Worm (Caenorhabditis elegans): ENCODE measurements around the gene cpsf-2.

The cpsf-2 gene

DNA sequence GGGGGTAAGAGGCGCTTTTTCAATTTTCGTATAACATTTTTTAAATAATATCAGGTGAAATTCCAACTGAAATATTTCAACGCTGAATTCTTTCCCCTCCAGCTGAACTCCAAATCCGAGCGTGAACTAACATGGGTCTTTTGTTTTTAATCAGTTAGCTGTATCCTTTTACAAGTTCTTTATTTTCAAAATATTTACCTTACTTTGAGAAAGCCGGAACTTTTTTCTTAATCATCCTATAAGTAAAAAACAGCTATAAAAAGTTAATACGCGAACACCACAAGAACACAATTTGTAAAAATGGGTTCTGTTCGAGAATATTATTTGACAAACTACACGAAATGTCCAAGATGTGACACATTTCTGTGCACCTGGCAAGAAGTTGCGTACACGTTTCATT, 14.8 kb upstream of the cpsf-2 start, which contains the start of gene srh-83:
srh-83 (plus strand) TSS at position 301 of the 400 bp plus-strand sequence.
- no peak for TF ChIP-seq klf-2 (GFP tag; conservative IDR thresholded peaks at IDR 0.05)
- TF ChIP-seq ztf-23 (GFP tag; IDR thresholded peaks at IDR 0.05): no peak
- TF ChIP-seq T22C8.4 (GFP tag; IDR thresholded peaks at IDR 0.05): no peak
- no peak for TF ChIP-seq cog-1 (tag; optimal IDR thresholded peaks at IDR 0.05)
- no peak for TF ChIP-seq med-1 (GFP tag; optimal IDR thresholded peaks at IDR 0.05; ENCODE audit: insufficient read depth)
- TF ChIP-seq ztf-29 (GFP tag; IDR thresholded peaks at IDR 0.05): no peak
- TF ChIP-seq tab-1 (GFP tag; IDR thresholded peaks at IDR 0.05): no peak
- no peak for TF ChIP-seq flt-1 (GFP tag; IDR thresholded peaks at IDR 0.05)
- TF ChIP-seq ref-1 (GFP tag; conservative IDR thresholded peaks at IDR 0.05): no peak

DNA sequence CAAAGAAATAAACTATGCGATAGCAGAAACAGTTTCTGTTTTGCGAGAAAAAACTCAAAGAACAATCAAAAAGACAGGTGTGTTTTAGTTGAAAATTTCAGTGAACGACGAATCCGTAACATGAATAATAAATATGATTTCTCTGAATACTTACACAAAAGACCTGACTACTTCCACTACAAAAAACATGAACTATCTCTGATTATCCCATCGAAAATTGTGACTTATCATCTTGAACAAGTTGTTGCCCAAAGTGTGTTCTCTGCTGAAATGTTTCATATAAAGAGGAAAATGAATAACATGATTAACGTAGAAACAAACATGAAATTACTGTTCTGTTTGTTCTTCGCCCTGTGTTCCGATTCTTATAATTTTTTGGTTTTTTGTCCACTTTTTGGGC, 12.3 kb upstream of the cpsf-2 start, which contains the start of gene ugt-36:
ugt-36 (plus strand) TSS at position 301 of the 400 bp plus-strand sequence.
- TF ChIP-seq tab-1 (GFP tag; IDR thresholded peaks at IDR 0.05) (no peak), klf-2 (GFP tag; conservative IDR thresholded peaks at IDR 0.05) (no peak), flt-1 (GFP tag; IDR thresholded peaks at IDR 0.05) (no peak), cog-1 (tag; optimal IDR thresholded peaks at IDR 0.05) (no peak), ztf-23 (GFP tag; IDR thresholded peaks at IDR 0.05) (no peak), ref-1 (GFP tag; conservative IDR thresholded peaks at IDR 0.05) (no peak), med-1 (GFP tag; optimal IDR thresholded peaks at IDR 0.05; ENCODE audit: insufficient read depth) (no peak), ztf-29 (GFP tag; IDR thresholded peaks at IDR 0.05) (no peak)

DNA sequence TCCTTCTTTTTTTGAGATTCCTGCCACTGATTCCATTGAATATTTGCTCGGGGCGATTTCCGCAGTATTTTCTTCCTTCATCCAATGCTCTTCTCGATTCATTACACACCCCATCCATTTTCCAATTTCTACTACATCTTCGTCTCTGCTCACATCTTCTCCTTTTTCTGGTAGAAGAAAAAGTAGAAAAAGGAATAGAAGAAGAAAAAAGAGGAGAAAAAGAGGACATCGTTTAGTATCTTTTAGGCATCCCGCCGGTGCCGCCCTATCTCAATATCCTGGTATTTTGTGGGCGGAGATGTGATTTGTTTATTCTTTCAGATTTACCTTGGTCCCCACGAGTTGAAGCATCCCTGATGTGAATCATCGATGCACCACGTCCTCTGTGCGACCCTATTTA, 3.8 kb upstream of the cpsf-2 start, which contains the start of gene lgc-39:
lgc-39 (plus strand) TSS at position 301 of the 400 bp plus-strand sequence.
- TF ChIP-seq ref-1 (GFP tag; conservative IDR thresholded peaks at IDR 0.05) (no peak), ztf-23 (GFP tag; IDR thresholded peaks at IDR 0.05) (no peak), klf-2 (GFP tag; conservative IDR thresholded peaks at IDR 0.05) (no peak)

DNA sequence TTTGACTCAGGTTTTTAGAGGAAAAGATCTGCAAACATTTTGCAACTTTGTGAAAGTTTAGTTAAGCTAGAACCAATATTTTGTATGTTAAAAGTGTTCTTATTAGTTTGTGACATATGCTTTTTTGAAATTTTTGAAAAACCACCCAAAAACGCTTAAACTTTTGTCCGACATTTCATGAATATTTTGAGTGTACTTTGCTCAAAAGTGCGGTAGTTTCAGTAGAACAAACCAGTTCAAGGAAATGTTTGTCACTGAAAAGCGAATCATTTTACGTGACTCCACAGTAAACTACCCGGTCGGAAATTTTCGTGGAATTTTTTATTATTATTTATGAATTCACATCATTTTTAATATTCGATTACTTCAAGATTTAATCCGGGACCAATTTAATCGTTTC, 5.6 kb downstream of the cpsf-2 start, which contains the start of gene pitr-5:
pitr-5 (plus strand) TSS at position 301 of the 400 bp plus-strand sequence.
- TF ChIP-seq ztf-23 (GFP tag; IDR thresholded peaks at IDR 0.05) (no peak), klf-2 (GFP tag; conservative IDR thresholded peaks at IDR 0.05) (no peak), ref-1 (GFP tag; conservative IDR thresholded peaks at IDR 0.05) (no peak), ztf-29 (GFP tag; IDR thresholded peaks at IDR 0.05) (no peak), T22C8.4 (GFP tag; IDR thresholded peaks at IDR 0.05) (no peak), tab-1 (GFP tag; IDR thresholded peaks at IDR 0.05) (no peak), cog-1 (tag; optimal IDR thresholded peaks at IDR 0.05) (no peak), med-1 (GFP tag; optimal IDR thresholded peaks at IDR 0.05; ENCODE audit: insufficient read depth) (no peak), flt-1 (GFP tag; IDR thresholded peaks at IDR 0.05) (no peak)

DNA sequence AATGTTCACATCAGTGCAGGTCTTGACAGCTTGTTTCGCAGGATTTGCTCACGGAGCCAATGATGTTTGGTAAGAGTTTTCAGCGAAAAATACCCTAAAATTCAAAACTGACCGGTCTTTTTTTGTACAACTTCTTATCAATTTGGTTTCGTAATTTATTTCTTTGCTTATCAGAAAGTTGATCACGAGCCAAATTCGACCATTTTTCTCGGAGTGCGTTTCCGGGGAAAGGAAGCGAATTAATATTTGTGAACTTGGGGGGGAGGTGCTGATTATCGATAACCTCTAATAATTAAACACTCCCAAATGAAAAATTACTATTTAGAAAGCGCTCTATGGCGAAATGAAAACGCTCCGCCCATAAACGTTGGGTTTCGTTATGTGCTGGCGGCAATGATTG, 7.6 kb downstream of the cpsf-2 start:
- TF ChIP-seq med-1 (GFP tag; optimal IDR thresholded peaks at IDR 0.05; ENCODE audit: insufficient read depth) (no peak), ref-1 (GFP tag; conservative IDR thresholded peaks at IDR 0.05) (no peak), cog-1 (tag; optimal IDR thresholded peaks at IDR 0.05) (no peak), klf-2 (GFP tag; conservative IDR thresholded peaks at IDR 0.05) (no peak), ztf-23 (GFP tag; IDR thresholded peaks at IDR 0.05) (no peak)

DNA sequence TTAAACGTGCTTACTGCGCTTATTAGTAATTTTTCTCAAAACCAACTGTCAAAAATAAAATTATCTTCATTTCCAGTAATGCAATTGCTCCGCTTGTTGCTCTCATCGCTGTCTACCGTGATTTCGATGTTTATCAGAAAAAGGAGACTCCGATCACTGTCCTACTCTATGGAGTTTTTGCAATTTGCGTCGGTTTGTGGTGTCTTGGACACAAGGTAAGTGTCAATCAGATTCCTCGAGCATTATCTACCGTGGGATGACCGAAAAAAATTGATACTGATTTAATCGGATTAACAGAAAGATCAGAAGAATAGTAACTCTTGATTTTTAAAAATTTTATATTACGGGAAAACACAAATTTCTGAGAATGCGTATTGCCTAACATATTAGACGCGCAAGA, 8.3 kb downstream of the cpsf-2 start:
- no peak for TF ChIP-seq ztf-23 (GFP tag; IDR thresholded peaks at IDR 0.05)
- no peak for TF ChIP-seq T22C8.4 (GFP tag; IDR thresholded peaks at IDR 0.05)
- no peak for TF ChIP-seq tab-1 (GFP tag; IDR thresholded peaks at IDR 0.05)
- TF ChIP-seq ref-1 (GFP tag; conservative IDR thresholded peaks at IDR 0.05): no peak
- TF ChIP-seq med-1 (GFP tag; optimal IDR thresholded peaks at IDR 0.05; ENCODE audit: insufficient read depth): no peak
- TF ChIP-seq klf-2 (GFP tag; conservative IDR thresholded peaks at IDR 0.05): no peak
- TF ChIP-seq cog-1 (tag; optimal IDR thresholded peaks at IDR 0.05): no peak
- no peak for TF ChIP-seq flt-1 (GFP tag; IDR thresholded peaks at IDR 0.05)
- no peak for TF ChIP-seq ztf-29 (GFP tag; IDR thresholded peaks at IDR 0.05)

DNA sequence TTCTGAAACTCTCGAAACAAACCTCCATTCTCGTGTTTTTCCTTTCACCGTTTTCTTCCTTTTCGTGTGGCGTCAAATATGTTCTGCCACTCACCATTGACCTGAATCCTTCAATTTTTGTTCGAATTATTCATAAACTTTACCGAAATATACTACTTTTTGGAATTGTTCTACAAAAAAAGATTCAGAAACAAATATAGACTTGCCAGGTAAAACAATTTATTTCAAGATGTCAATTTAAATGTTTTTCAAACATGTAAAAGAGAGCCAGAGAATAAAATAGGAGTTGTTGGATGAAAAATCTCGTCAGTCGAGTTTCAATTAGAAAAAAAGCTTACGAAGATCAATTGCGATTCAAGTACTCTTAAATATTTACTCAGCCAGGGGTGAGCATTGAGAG, 14.6 kb downstream of the cpsf-2 start, which contains the start of gene F09G2.8:
F09G2.8 (minus strand) TSS at position 101 of the 400 bp plus-strand sequence.
- TF ChIP-seq med-1 (GFP tag; optimal IDR thresholded peaks at IDR 0.05; ENCODE audit: insufficient read depth): no peak
- no peak for TF ChIP-seq T22C8.4 (GFP tag; IDR thresholded peaks at IDR 0.05)
- TF ChIP-seq cog-1 (tag; optimal IDR thresholded peaks at IDR 0.05): no peak
- no peak for TF ChIP-seq tab-1 (GFP tag; IDR thresholded peaks at IDR 0.05)
- TF ChIP-seq ztf-29 (GFP tag; IDR thresholded peaks at IDR 0.05): no peak
- no peak for TF ChIP-seq klf-2 (GFP tag; conservative IDR thresholded peaks at IDR 0.05)
- no peak for TF ChIP-seq flt-1 (GFP tag; IDR thresholded peaks at IDR 0.05)
- no peak for TF ChIP-seq ref-1 (GFP tag; conservative IDR thresholded peaks at IDR 0.05)
- TF ChIP-seq ztf-23 (GFP tag; IDR thresholded peaks at IDR 0.05): no peak

DNA sequence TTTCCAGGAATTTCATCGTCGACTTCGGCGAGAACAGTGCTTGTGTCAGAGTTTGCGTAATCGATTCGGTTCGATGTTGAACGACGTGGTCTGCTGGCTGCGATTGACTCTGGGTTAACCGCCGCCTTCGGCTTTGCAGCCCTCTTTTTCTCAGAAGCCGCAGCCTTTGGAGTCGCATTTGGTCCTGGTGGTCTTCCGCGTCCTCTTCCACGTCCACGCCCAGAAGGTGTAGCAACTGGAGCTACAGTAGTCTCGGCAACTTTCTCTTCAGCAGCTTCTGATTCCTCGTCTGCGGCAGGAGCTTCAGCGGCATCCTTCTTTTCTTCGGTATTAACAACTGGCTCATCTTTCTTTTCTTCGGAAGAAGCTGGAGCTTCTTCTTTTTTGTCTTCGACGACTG, 15.8 kb downstream of the cpsf-2 start:
- TF ChIP-seq ref-1 (GFP tag; conservative IDR thresholded peaks at IDR 0.05) (no peak), cog-1 (tag; optimal IDR thresholded peaks at IDR 0.05) (no peak), klf-2 (GFP tag; conservative IDR thresholded peaks at IDR 0.05) (no peak), flt-1 (GFP tag; IDR thresholded peaks at IDR 0.05) (no peak), tab-1 (GFP tag; IDR thresholded peaks at IDR 0.05) (no peak), ztf-29 (GFP tag; IDR thresholded peaks at IDR 0.05) (no peak), ztf-23 (GFP tag; IDR thresholded peaks at IDR 0.05) (no peak), med-1 (GFP tag; optimal IDR thresholded peaks at IDR 0.05; ENCODE audit: insufficient read depth) (no peak), T22C8.4 (GFP tag; IDR thresholded peaks at IDR 0.05) (no peak)

DNA sequence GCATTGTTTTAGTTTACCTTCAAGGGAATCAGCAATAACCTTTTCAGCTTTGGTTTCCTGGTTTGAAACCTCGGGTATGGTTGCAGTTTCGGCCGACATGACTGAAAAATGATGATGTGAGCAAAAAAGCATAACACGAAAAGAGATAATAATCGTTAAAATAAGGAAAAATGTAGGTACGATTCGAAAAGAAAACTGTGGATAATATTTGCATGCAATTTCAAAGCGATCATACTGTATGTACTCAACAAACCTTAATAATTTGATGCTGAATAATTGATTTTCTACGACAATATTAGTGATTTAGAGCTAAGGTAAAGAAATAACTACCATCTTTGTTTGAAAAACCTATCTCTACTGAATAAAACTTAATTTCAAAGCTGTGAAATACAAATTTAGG, 17.1 kb downstream of the cpsf-2 start, which contains the start of gene attf-2:
attf-2 (minus strand) TSS at position 101 of the 400 bp plus-strand sequence.
- TF ChIP-seq T22C8.4 (GFP tag; IDR thresholded peaks at IDR 0.05): no peak
- no peak for TF ChIP-seq cog-1 (tag; optimal IDR thresholded peaks at IDR 0.05)
- TF ChIP-seq ref-1 (GFP tag; conservative IDR thresholded peaks at IDR 0.05): no peak
- no peak for TF ChIP-seq tab-1 (GFP tag; IDR thresholded peaks at IDR 0.05)
- no peak for TF ChIP-seq klf-2 (GFP tag; conservative IDR thresholded peaks at IDR 0.05)
- TF ChIP-seq ztf-23 (GFP tag; IDR thresholded peaks at IDR 0.05): no peak
- TF ChIP-seq med-1 (GFP tag; optimal IDR thresholded peaks at IDR 0.05; ENCODE audit: insufficient read depth): no peak
- TF ChIP-seq ztf-29 (GFP tag; IDR thresholded peaks at IDR 0.05): no peak
- no peak for TF ChIP-seq flt-1 (GFP tag; IDR thresholded peaks at IDR 0.05)

DNA sequence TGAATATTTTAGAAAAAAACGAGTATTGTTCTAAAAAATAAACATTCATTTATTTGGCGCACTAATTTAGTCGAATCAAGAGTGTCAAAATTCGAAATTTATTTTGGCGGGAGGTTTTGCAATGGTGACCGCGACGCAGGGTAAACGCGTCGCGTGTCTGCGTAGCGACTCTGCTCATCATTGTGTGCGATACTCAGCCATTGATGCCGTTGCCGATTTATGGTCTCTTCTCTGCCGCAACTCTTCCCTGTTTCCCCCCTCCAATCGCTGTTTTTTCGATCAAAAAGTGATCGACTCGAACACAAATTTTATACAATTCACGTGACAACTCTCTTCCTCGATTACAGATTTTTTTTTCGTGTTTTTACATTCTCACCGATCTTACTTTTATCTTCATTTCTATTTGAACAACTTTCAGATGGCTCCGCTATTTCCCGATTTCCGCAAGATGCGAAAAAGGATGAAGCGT, 17.6 kb downstream of the cpsf-2 start, which contains the start of gene F09G2.2:
F09G2.2 (plus strand) TSS at position 419 of the 469 bp plus-strand sequence.
- TF ChIP-seq ref-1 (GFP tag; conservative IDR thresholded peaks at IDR 0.05) (no peak), flt-1 (GFP tag; IDR thresholded peaks at IDR 0.05) (peak; percentile 72), cog-1 (tag; optimal IDR thresholded peaks at IDR 0.05) (peak; percentile 43)

Data from whole organism, midembryonic.